Worm (Caenorhabditis elegans): ENCODE measurements around the gene try-12.

DNA sequence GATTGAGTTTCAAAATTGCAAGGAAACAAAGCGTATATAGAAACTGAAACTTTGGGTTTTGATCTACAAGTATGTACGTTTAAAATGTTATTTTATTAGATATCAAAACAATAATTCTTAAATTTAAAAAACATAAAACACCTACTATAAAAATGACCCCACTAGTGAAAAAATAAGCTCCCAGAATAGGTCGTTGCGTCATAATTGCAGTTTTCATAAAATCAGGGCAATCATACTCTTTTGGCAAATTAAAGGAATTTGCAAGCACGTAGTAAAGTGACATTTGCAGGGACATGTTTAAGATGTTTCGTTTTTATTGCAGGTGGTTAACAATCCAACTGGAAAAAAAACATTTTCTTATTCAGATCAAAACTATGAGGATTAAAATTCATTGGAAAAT lies 40.6 kb upstream of the try-12 start, which contains the start of gene srt-6:
- TF ChIP-seq unc-120 (tag; optimal IDR thresholded peaks at IDR 0.05; ENCODE audit: poor library complexity, severe bottlenecking) (no peak), unc-62 (GFP tag; optimal IDR thresholded peaks at IDR 0.05) (no peak), lsy-2 (tag; optimal IDR thresholded peaks at IDR 0.05) (no peak), snpc-4 (tag; optimal IDR thresholded peaks at IDR 0.05) (no peak), blmp-1 (tag; optimal IDR thresholded peaks at IDR 0.05) (no peak), ztf-11 (tag; optimal IDR thresholded peaks at IDR 0.05) (no peak), lin-13 (tag; optimal IDR thresholded peaks at IDR 0.05) (no peak)
